Worm (Caenorhabditis elegans): ENCODE measurements around the gene col-133.

DNA sequence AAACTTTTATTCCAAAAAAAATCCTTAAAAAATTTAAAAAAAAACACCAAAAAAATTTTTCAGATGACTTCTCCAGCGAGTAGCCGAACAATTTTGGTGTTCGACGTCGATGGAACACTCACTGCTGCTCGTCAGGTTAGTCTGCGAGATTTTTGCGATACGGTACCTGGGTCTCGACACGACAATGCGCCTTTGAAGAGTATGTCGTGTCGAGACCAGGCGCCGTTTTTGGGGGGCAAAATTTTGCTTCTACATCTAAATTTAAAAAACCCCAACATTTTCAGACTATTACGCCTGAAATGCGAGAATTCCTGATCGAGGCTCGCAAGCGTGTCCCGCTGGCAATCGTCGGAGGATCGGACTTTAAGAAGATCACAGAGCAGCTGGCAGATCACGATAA, 15.7 kb downstream of the col-133 start, which contains the start of gene F52B11.2:
- no peak for TF ChIP-seq him-1 (tag; optimal IDR thresholded peaks at IDR 0.05)
- no peak for TF ChIP-seq W03F9.2 (tag; optimal IDR thresholded peaks at IDR 0.05)

All from whole organism, L4/young adult.